Worm (Caenorhabditis elegans) whole organism, L3 larva: ENCODE results near the gene F13H10.1.

Source experiments
- fkh-10 ChIP-seq: sonication (generic microtip); optimal IDR thresholded peaks from 2 replicates; lab custom pipeline; 2017; ENCODE audit warnings: missing biosample characterization, missing genetic modification reagents, missing genetic modification characterization
- nhr-77 ChIP-seq: fragments of 150-350 bp; optimal IDR thresholded peaks from 2 replicates; lab custom pipeline; 2014; ENCODE audit warnings: missing biosample characterization, missing genetic modification characterization
- pha-4 ChIP-seq: fragments of 150-350 bp; optimal IDR thresholded peaks from 2 replicates; lab custom pipeline; 2014; ENCODE audit warnings: missing biosample characterization, missing genetic modification reagents, missing genetic modification characterization

DNA sequence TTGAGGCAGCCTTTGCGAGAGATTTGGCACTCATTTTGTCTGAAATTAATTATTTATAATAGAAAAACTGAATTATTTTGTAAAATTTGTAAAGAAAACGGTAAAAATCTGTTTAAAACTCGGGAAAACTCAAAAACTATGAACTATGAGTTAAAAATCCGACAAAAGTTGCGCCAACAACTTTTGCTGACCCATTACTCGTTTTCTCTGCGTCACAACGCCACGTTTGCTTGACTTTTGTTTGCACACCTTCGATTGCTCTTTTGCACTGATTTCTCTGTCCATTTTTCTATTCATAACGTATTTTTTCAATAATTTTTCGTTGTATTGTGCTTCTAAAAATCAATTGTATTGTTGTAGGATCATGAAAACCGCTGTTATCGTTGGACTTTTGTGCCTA lies 31.8 kb downstream of the F13H10.1 start, which contains the start of gene fkb-1:
- TF ChIP-seq fkh-10, result no peak
- TF ChIP-seq nhr-77 (tag; lab: Kevin White, UChicago), result no peak
- peak; percentile 87 for TF ChIP-seq pha-4
